Worm (Caenorhabditis elegans) whole organism, young adult: Measurements from ENCODE around the gene Y53G8AR.1.
A peak's percentile ranks its signal among the peaks of the same experiment; 100 is the strongest.
"Not testable (repeated sequence)": the region's sequence is repeated elsewhere in the genome, so short reads cannot be mapped to it uniquely, and the experiment has no call there.

Experiments used
- B0261.1 ChIP-seq: sonication (generic microtip); optimal IDR thresholded peaks from 2 replicates; lab custom pipeline; 2016; ENCODE audit warnings: mild to moderate bottlenecking, missing genetic modification characterization, moderate library complexity, missing compliant biosample characterization
- F10E7.11 ChIP-seq: sonication (generic microtip); optimal IDR thresholded peaks from 2 replicates; lab custom pipeline; 2017; ENCODE audit warnings: mild to moderate bottlenecking, missing genetic modification characterization, moderate library complexity, missing compliant biosample characterization
- F22D6.2 ChIP-seq: sonication (generic microtip); optimal IDR thresholded peaks from 2 replicates; lab custom pipeline; 2016; ENCODE audit warnings: mild to moderate bottlenecking, missing genetic modification characterization, missing compliant biosample characterization
- F33H1.4 ChIP-seq: fragments of 200-800 bp; sonication (Bioruptor generic); IDR thresholded peaks from 2 replicates; pipeline ENCODE4 v1.3.6; 2022; ENCODE audit warnings: missing genetic modification reagents, missing genetic modification characterization, missing compliant biosample characterization
- K11D2.4 ChIP-seq: fragments of 200-800 bp; sonication (Bioruptor generic); IDR thresholded peaks from 2 replicates; pipeline ENCODE4 v1.3.6; 2022; ENCODE audit warnings: missing genetic modification reagents, missing genetic modification characterization, missing compliant biosample characterization
- Y67H2A.10 ChIP-seq: fragments of 200-800 bp; sonication (Bioruptor generic); conservative IDR thresholded peaks from 2 replicates; pipeline ENCODE4 v1.3.6; 2022; ENCODE audit warnings: missing genetic modification reagents, missing genetic modification characterization, missing compliant biosample characterization
- ZK185.1 ChIP-seq: sonication (generic microtip); optimal IDR thresholded peaks from 2 replicates; lab custom pipeline; 2016; ENCODE audit warnings: mild to moderate bottlenecking, missing genetic modification characterization, missing compliant biosample characterization; ENCODE audit not compliant: poor library complexity, severe bottlenecking
- aptf-2 ChIP-seq: fragments of 200-800 bp; sonication (Bioruptor generic); conservative IDR thresholded peaks from 2 replicates; pipeline ENCODE4 v1.3.6; 2022; ENCODE audit warnings: missing genetic modification reagents, missing genetic modification characterization, missing compliant biosample characterization
- attf-3 ChIP-seq: fragments of 200-800 bp; sonication (Bioruptor generic); conservative IDR thresholded peaks from 2 replicates; pipeline ENCODE4 v1.3.6; 2022; ENCODE audit warnings: missing genetic modification reagents, missing genetic modification characterization, missing compliant biosample characterization
- ccch-3 ChIP-seq: fragments of 200-800 bp; sonication (Bioruptor generic); optimal IDR thresholded peaks from 2 replicates; lab custom pipeline; 2018; ENCODE audit warnings: mild to moderate bottlenecking, missing genetic modification characterization, missing compliant biosample characterization
- cebp-1 ChIP-seq, 2 experiments: fragments of 200-800 bp in 1 of 2; sonication (Bioruptor generic) in 1 of 2; sonication (generic microtip) in 1 of 2; IDR thresholded peaks in 1 of 2; optimal IDR thresholded peaks in 1 of 2; 2 replicates each; pipeline versions ENCODE4 v1.3.6 to Lab custom; 2017 to 2022; ENCODE audit warnings: missing compliant biosample characterization in 2 of 2, missing genetic modification characterization in 2 of 2, mild to moderate bottlenecking in 1 of 2, missing genetic modification reagents in 1 of 2, moderate library complexity in 1 of 2
- ceh-27 ChIP-seq: fragments of 200-800 bp; sonication (Bioruptor generic); optimal IDR thresholded peaks from 2 replicates; lab custom pipeline; 2018; ENCODE audit warnings: mild to moderate bottlenecking, missing genetic modification characterization, moderate library complexity, missing compliant biosample characterization
- ceh-58 ChIP-seq: fragments of 200-800 bp; sonication (Bioruptor generic); IDR thresholded peaks from 2 replicates; pipeline ENCODE4 v1.3.6; 2022; ENCODE audit warnings: missing genetic modification characterization, missing compliant biosample characterization
- egl-44 ChIP-seq: fragments of 200-800 bp; sonication (Bioruptor generic); IDR thresholded peaks from 2 replicates; pipeline ENCODE4 v1.3.6; 2022; ENCODE audit warnings: missing genetic modification reagents, missing genetic modification characterization, missing compliant biosample characterization
- ekl-4 ChIP-seq: fragments of 200-800 bp; sonication (Bioruptor generic); IDR thresholded peaks from 2 replicates; pipeline ENCODE4 v1.3.6; 2022; ENCODE audit warnings: missing genetic modification reagents, missing genetic modification characterization, missing compliant biosample characterization
- hlh-12 ChIP-seq: sonication (generic microtip); optimal IDR thresholded peaks from 2 replicates; lab custom pipeline; 2016; ENCODE audit warnings: missing genetic modification characterization, missing compliant biosample characterization
- hmg-1.2 ChIP-seq: fragments of 200-800 bp; sonication (Bioruptor generic); IDR thresholded peaks from 2 replicates; pipeline ENCODE4 v1.3.6; 2022; ENCODE audit warnings: missing genetic modification reagents, missing genetic modification characterization, missing compliant biosample characterization
- hmg-20 ChIP-seq: fragments of 200-800 bp; sonication (Bioruptor generic); IDR thresholded peaks from 2 replicates; pipeline ENCODE4 v1.3.6; 2022; ENCODE audit warnings: missing genetic modification reagents, missing genetic modification characterization, missing compliant biosample characterization
- let-607 ChIP-seq, 2 experiments: fragments of 200-800 bp in 1 of 2; sonication (Bioruptor generic) in 1 of 2; sonication (generic microtip) in 1 of 2; optimal IDR thresholded peaks; 2 replicates each; lab custom pipeline; 2016 to 2018; ENCODE audit warnings: mild to moderate bottlenecking in 2 of 2, missing compliant biosample characterization in 2 of 2, missing genetic modification characterization in 2 of 2, moderate library complexity in 2 of 2, missing genotype in 1 of 2
- lin-26 ChIP-seq: fragments of 200-800 bp; sonication (Bioruptor generic); IDR thresholded peaks from 2 replicates; pipeline ENCODE4 v1.3.6; 2022; ENCODE audit warnings: missing genetic modification reagents, missing genetic modification characterization, missing compliant biosample characterization
- lsl-1 ChIP-seq: fragments of 200-800 bp; sonication (Bioruptor generic); optimal IDR thresholded peaks from 2 replicates; lab custom pipeline; 2018; ENCODE audit warnings: mild to moderate bottlenecking, missing genetic modification characterization, moderate library complexity, missing compliant biosample characterization
- madf-10 ChIP-seq: sonication (generic microtip); optimal IDR thresholded peaks from 2 replicates; lab custom pipeline; 2016; ENCODE audit warnings: mild to moderate bottlenecking, missing genetic modification characterization, missing compliant biosample characterization
- madf-6 ChIP-seq: fragments of 200-800 bp; sonication (Bioruptor generic); IDR thresholded peaks from 2 replicates; pipeline ENCODE4 v1.3.6; 2022; ENCODE audit warnings: missing genetic modification reagents, missing genetic modification characterization, missing compliant biosample characterization
- nfya-2 ChIP-seq: fragments of 200-800 bp; sonication (Bioruptor generic); IDR thresholded peaks from 2 replicates; pipeline ENCODE4 v1.3.6; 2022; ENCODE audit warnings: missing genetic modification reagents, missing genetic modification characterization, missing compliant biosample characterization
- nfyb-1 ChIP-seq: fragments of 200-800 bp; sonication (Bioruptor generic); IDR thresholded peaks from 2 replicates; pipeline ENCODE4 v1.3.6; 2022; ENCODE audit warnings: missing genetic modification reagents, missing genetic modification characterization, missing compliant biosample characterization
- nhr-90 ChIP-seq: sonication (generic microtip); optimal IDR thresholded peaks from 2 replicates; lab custom pipeline; 2016; ENCODE audit warnings: missing genotype, mild to moderate bottlenecking, missing genetic modification characterization, missing compliant biosample characterization
- rec-8 ChIP-seq, 2 experiments: sonication (generic microtip); optimal IDR thresholded peaks; 2 replicates each; lab custom pipeline; 2016; ENCODE audit warnings: mild to moderate bottlenecking in 2 of 2, missing genetic modification characterization in 2 of 2, missing genetic modification reagents in 2 of 2, missing genotype in 2 of 2, missing biosample characterization in 1 of 2, missing compliant biosample characterization in 1 of 2, moderate library complexity in 1 of 2
- rpc-1 ChIP-seq, 2 experiments: fragments of 150-350 bp in 1 of 2; sonication (generic microtip) in 1 of 2; optimal IDR thresholded peaks; 2 replicates each; lab custom pipeline; 2014 to 2018; ENCODE audit warnings: missing biosample characterization in 1 of 2, missing genetic modification characterization in 1 of 2, missing genetic modification reagents in 1 of 2, missing genotype in 1 of 2
- snpc-1.1 ChIP-seq: sonication (generic microtip); optimal IDR thresholded peaks from 2 replicates; lab custom pipeline; 2017; ENCODE audit warnings: missing genetic modification characterization, mild to moderate bottlenecking, missing compliant biosample characterization, antibody characterized with exemption, moderate library complexity, missing genotype, missing genetic modification reagents; ENCODE audit not compliant: insufficient read depth
- snpc-3.4 ChIP-seq: sonication (generic microtip); optimal IDR thresholded peaks from 2 replicates; lab custom pipeline; 2017; ENCODE audit warnings: missing genetic modification characterization, mild to moderate bottlenecking, missing compliant biosample characterization, antibody characterized with exemption, moderate library complexity, missing genotype, missing genetic modification reagents
- tbp1 ChIP-seq: fragments of 200-800 bp; sonication (Bioruptor generic); optimal IDR thresholded peaks from 2 replicates; lab custom pipeline; 2018; ENCODE audit warnings: mild to moderate bottlenecking, missing genetic modification characterization, missing compliant biosample characterization
- tlf-1 ChIP-seq: fragments of 200-800 bp; sonication (Bioruptor generic); optimal IDR thresholded peaks from 2 replicates; lab custom pipeline; 2018; ENCODE audit warnings: mild to moderate bottlenecking, missing genetic modification characterization, missing compliant biosample characterization
- ztf-25 ChIP-seq: fragments of 200-800 bp; sonication (Bioruptor generic); IDR thresholded peaks from 2 replicates; pipeline ENCODE4 v1.3.6; 2022; ENCODE audit warnings: missing genetic modification reagents, missing genetic modification characterization, missing compliant biosample characterization

The Y53G8AR.1 gene

DNA sequence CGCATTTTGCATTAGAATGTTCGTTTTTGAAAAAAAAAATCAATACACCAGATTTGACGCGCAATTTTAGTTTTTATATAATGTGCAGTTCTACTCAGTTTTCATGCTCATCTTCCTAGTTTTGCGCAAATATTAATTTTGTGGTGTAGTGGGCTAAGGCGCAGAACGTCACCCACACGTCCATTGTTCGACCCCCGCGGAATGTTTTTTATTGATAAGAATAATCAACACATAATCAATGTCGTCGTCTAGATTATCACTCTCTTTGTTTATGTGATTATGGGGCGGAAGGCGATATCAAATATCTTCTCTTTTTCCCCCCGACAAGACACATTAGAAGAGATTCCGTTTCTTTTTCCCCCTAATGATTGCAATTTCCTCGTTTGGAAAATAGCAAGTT, 23.0 kb downstream of the Y53G8AR.1 start:
- no peak for TF ChIP-seq F22D6.2 (tag; lab: Kevin White, UChicago)
- TF ChIP-seq egl-44 (GFP tag; lab: Robert Waterston, UW): no peak
- 0 out of 2 replicates have a peak, but pooled peaks have one; percentile 16 for TF ChIP-seq hmg-1.2 (GFP tag; lab: Robert Waterston, UW)
- TF ChIP-seq snpc-1.1 (tag; lab: Kevin White, UChicago): no peak
- no peak for TF ChIP-seq let-607 (tag; optimal IDR thresholded peaks at IDR 0.05; lab: Kevin White, UChicago)
- 0 out of 2 replicates have a peak, but pooled peaks have one; percentile 23 for TF ChIP-seq F33H1.4 (GFP tag; lab: Robert Waterston, UW)
- TF ChIP-seq hlh-12: no peak
- TF ChIP-seq B0261.1: peak; percentile 49
- TF ChIP-seq ceh-58: no peak
- no peak for TF ChIP-seq nfya-2 (GFP tag; lab: Robert Waterston, UW)
- no peak for TF ChIP-seq madf-6 (GFP tag; lab: Robert Waterston, UW)
- TF ChIP-seq lsl-1: peak; percentile 4
- TF ChIP-seq tbp1 (GFP tag; lab: Kevin White, UChicago): peak; percentile 79
- TF ChIP-seq rpc-1 (optimal IDR thresholded peaks at IDR 0.05; lab: Kevin White, UChicago): peak; percentile 44
- peak; percentile 71 for TF ChIP-seq rpc-1 (tag; optimal IDR thresholded peaks at IDR 0.05; lab: Kevin White, UChicago)

DNA sequence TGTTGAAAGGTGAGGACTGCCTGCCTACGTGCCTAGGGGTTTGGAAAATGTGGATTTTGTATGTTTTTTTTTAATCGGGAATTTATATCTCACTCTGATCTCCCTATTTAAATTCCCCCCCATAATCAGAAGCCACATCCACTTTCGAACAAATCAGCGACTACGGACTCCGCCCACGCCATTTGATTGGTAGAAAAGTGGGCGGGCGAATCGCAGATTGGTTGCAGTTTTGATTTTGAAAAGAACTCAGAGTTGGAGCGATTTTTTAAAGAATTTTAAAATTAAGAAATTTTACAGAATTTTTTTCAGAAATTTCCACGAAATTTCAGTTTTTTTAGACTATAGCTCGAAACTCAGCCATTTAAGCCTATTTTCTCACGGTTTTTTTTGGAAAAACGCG, 27.2 kb downstream of the Y53G8AR.1 start:
- no peak for TF ChIP-seq attf-3 (GFP tag; lab: Robert Waterston, UW)
- TF ChIP-seq rec-8 (tag; optimal IDR thresholded peaks at IDR 0.05; lab: Kevin White, UChicago): no peak
- TF ChIP-seq cebp-1 (GFP tag; IDR thresholded peaks at IDR 0.05; lab: Robert Waterston, UW): no peak
- TF ChIP-seq cebp-1 (tag; optimal IDR thresholded peaks at IDR 0.05; lab: Kevin White, UChicago): no peak
- no peak for TF ChIP-seq K11D2.4
- no peak for TF ChIP-seq madf-10 (tag; lab: Kevin White, UChicago)
- TF ChIP-seq ceh-27 (GFP tag; lab: Kevin White, UChicago): no peak
- TF ChIP-seq ccch-3 (GFP tag; lab: Kevin White, UChicago): no peak

DNA sequence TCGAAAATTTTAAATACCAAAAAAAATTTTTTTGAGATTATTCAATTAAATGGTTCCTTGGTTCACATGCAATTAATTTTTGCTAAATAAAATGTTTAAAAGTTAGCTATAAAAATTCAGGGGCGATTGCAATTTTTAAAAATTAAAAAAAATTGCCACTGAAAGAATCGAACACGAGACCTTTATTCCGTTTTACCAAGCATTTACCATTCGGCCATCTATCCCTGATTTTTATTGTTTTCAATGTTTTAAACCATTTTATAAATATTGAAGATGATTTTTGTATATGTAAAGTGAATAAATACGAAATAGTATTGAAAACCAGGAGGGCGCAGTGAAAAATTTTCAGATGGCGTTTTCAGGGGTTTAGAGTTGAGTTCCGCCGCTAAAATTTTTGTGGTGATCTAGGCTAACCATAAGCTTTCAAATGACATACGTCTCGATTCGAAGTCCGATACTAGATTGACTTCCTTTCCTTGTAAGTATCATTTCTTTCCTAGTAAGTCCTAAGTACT, 29.4 kb downstream of the Y53G8AR.1 start:
- TF ChIP-seq ztf-25 (GFP tag; lab: Robert Waterston, UW) (0 out of 2 replicates have a peak, but pooled peaks have one; percentile 71), B0261.1 (peak; percentile 34), hmg-1.2 (GFP tag; lab: Robert Waterston, UW) (peak; percentile 86), rpc-1 (tag; optimal IDR thresholded peaks at IDR 0.05; lab: Kevin White, UChicago) (peak; percentile 57), tbp1 (GFP tag; lab: Kevin White, UChicago) (peak; percentile 64), lin-26 (GFP tag; lab: Robert Waterston, UW) (peak; percentile 61)
- not testable (repeated sequence) for TF ChIP-seq rpc-1 (optimal IDR thresholded peaks at IDR 0.05; lab: Kevin White, UChicago)

- TF ChIP-seq ZK185.1: no peak
- no peak for TF ChIP-seq F22D6.2 (tag; lab: Kevin White, UChicago)
- TF ChIP-seq snpc-3.4: no peak
- TF ChIP-seq ceh-58: no peak
- TF ChIP-seq nhr-90 (tag; lab: Kevin White, UChicago): no peak
- no peak for TF ChIP-seq tlf-1 (GFP tag; lab: Kevin White, UChicago)
- TF ChIP-seq Y67H2A.10 (GFP tag; lab: Robert Waterston, UW): no peak
- TF ChIP-seq hmg-20 (GFP tag; lab: Robert Waterston, UW): no peak
- no peak for TF ChIP-seq nfyb-1 (GFP tag; lab: Robert Waterston, UW)
- no peak for TF ChIP-seq F10E7.11 (tag; lab: Kevin White, UChicago)
- no peak for TF ChIP-seq aptf-2 (GFP tag; lab: Robert Waterston, UW)
- no peak for TF ChIP-seq ekl-4 (GFP tag; lab: Robert Waterston, UW)
Observed at ce11 chrIII:3367772-3368171, 34.9 kb downstream of the Y53G8AR.1 start.
